Fruit fly (Drosophila melanogaster): ENCODE measurements around the gene CG42728.

DNA sequence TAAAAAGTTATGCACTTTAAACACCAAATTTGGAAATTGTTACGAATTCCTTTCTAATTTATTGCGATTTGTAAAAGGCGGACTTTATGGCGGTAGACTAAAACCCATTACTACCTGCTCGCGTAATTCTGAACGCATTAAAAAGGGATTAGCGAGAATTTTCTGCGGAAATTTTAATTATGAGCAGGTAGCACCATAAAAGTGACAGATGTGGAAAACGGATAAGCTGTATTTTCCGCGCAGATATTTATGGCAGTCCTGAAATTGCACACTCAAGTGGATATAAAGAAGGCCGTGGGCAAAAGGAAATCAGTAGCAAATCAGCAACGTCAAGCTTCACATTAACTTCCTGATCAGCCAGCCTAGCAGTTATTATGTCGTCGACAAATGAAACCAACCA lies 19.2 kb downstream of the CG42728 start, which contains the start of gene Z600:
- no peak for TF ChIP-seq psq (optimal IDR thresholded peaks at IDR 0.05)
- no peak for TF ChIP-seq h (optimal IDR thresholded peaks at IDR 0.05)
- TF ChIP-seq Myc (optimal IDR thresholded peaks at IDR 0.05), result no peak
